Fruit fly (Drosophila melanogaster): ENCODE data around the gene Dip-C.

Dip-C gene

dm6 chr3R:12451376-12451775 is 37.8 kb upstream of the Dip-C start (continued):
- TF ChIP-seq odd (GFP tag; optimal IDR thresholded peaks at IDR 0.05) (peak; percentile 6), CG10209 (GFP tag; optimal IDR thresholded peaks at IDR 0.05) (peak; percentile 46), da (GFP tag; optimal IDR thresholded peaks at IDR 0.05) (no peak), slp2 (GFP tag; optimal IDR thresholded peaks at IDR 0.05) (peak; percentile 24), lmd (GFP tag; IDR thresholded peaks at IDR 0.05) (0 out of 2 replicates have a peak, but pooled peaks have one; percentile 16), E2f2 (GFP tag; IDR thresholded peaks at IDR 0.05) (peak; percentile 13; the same call in 1 of the 2 replicates), Ptx1 (GFP tag; IDR thresholded peaks at IDR 0.05) (peak; percentile 56), slbo (GFP tag; IDR thresholded peaks at IDR 0.05) (peak; percentile 40; the same call in 1 of the 2 replicates), H2.0 (GFP tag; IDR thresholded peaks at IDR 0.05) (peak; percentile 43; the same call in 1 of the 2 replicates), PHDP (tag; optimal IDR thresholded peaks at IDR 0.05) (peak; percentile 40), CG3995 (GFP tag; optimal IDR thresholded peaks at IDR 0.05) (no peak), ap (GFP tag; IDR thresholded peaks at IDR 0.05) (peak; percentile 35; the same call in 1 of the 2 replicates), Oli (tag; optimal IDR thresholded peaks at IDR 0.05) (peak; percentile 58), dmrt99B (tag; optimal IDR thresholded peaks at IDR 0.05) (peak; percentile 65), Trl (optimal IDR thresholded peaks at IDR 0.05) (no peak), Trl (GFP tag; optimal IDR thresholded peaks at IDR 0.05) (peak; percentile 0), gsb (GFP tag; IDR thresholded peaks at IDR 0.05) (0 out of 2 replicates have a peak, but pooled peaks have one; percentile 6), Med (GFP tag) (peak; percentile 80), B-H2 (GFP tag; optimal IDR thresholded peaks at IDR 0.05) (no peak), Xrp1 (GFP tag; IDR thresholded peaks at IDR 0.05) (peak; percentile 45), prd (optimal IDR thresholded peaks at IDR 0.05) (no peak), prd (GFP tag; IDR thresholded peaks at IDR 0.05) (peak; percentile 34; the same call in 1 of the 3 replicates), Hr51 (GFP tag; optimal IDR thresholded peaks at IDR 0.05) (peak in 1 of 2 experiments; percentile 77), CG10654 (GFP tag; optimal IDR thresholded peaks at IDR 0.05) (no peak), Blimp-1 (GFP tag; optimal IDR thresholded peaks at IDR 0.05) (peak; percentile 38), Xbp1 (GFP tag; optimal IDR thresholded peaks at IDR 0.05) (peak; percentile 7), bsh (GFP tag; optimal IDR thresholded peaks at IDR 0.05) (peak in 1 of 2 experiments; percentile 38), tap (tag; optimal IDR thresholded peaks at IDR 0.05) (peak; percentile 57), Drgx (GFP tag; IDR thresholded peaks at IDR 0.05) (peak; percentile 13; the same call in 1 of the 2 replicates), CoRest (tag; optimal IDR thresholded peaks at IDR 0.05) (peak; percentile 40), dpn (GFP tag; optimal IDR thresholded peaks at IDR 0.05) (peak in 1 of 2 experiments; percentile 22), zfh1 (GFP tag; IDR thresholded peaks at IDR 0.05) (0 out of 3 replicates have a peak, but pooled peaks have one; percentile 24), ro (GFP tag; IDR thresholded peaks at IDR 0.05) (no peak), ems (GFP tag; optimal IDR thresholded peaks at IDR 0.05) (peak; percentile 4), vvl (GFP tag; IDR thresholded peaks at IDR 0.05) (peak; percentile 26; the same call in 1 of the 2 replicates)

dm6 chr3R:12450713-12451259 is 37.2 kb upstream of the Dip-C start:
- no peak for TF ChIP-seq CG17802 (tag; optimal IDR thresholded peaks at IDR 0.05)
- no peak for TF ChIP-seq CG6689 (GFP tag; IDR thresholded peaks at IDR 0.05)
- TF ChIP-seq abd-A (tag; optimal IDR thresholded peaks at IDR 0.05), result peak; percentile 40
- TF ChIP-seq CG13894 (tag; optimal IDR thresholded peaks at IDR 0.05), result peak; percentile 58
- peak; percentile 83; the same call in 2 of the 4 replicates for TF ChIP-seq chinmo (GFP tag; IDR thresholded peaks at IDR 0.05; ENCODE audit: partially characterized antibody)
- TF ChIP-seq sd (tag; optimal IDR thresholded peaks at IDR 0.05), result peak; percentile 30
- TF ChIP-seq Pdp1 (GFP tag; optimal IDR thresholded peaks at IDR 0.05), result peak in 1 of 2 experiments; percentile 28
- TF ChIP-seq CG10543 (GFP tag; optimal IDR thresholded peaks at IDR 0.05), result no peak
- TF ChIP-seq CG43689 (GFP tag; IDR thresholded peaks at IDR 0.05), result no peak
- TF ChIP-seq Kr (GFP tag; optimal IDR thresholded peaks at IDR 0.05), result no peak
- TF ChIP-seq tap (tag; optimal IDR thresholded peaks at IDR 0.05), result no peak
